Worm (Caenorhabditis elegans): ENCODE results near the gene Y105C5B.17.
"Not testable (repeated sequence)": the region's sequence is repeated elsewhere in the genome, so short reads cannot be mapped to it uniquely, and the experiment has no call there.

The Y105C5B.17 gene

ce11 chrIV:15933100-15933499, 29.8 kb upstream of the Y105C5B.17 start (continued):
- peak; percentile 16 for TF ChIP-seq nhr-80 (tag; optimal IDR thresholded peaks at IDR 0.05)
- peak; percentile 88 for TF ChIP-seq hsf-1 (GFP tag; IDR thresholded peaks at IDR 0.05)
- peak; percentile 11 for TF ChIP-seq tlf-1 (GFP tag; optimal IDR thresholded peaks at IDR 0.05)
- TF ChIP-seq Y53F4B.3 (GFP tag; IDR thresholded peaks at IDR 0.05): peak; percentile 79
- TF ChIP-seq Y56A3A.18 (GFP tag; IDR thresholded peaks at IDR 0.05): peak; percentile 87
- TF ChIP-seq ceh-100 (GFP tag; IDR thresholded peaks at IDR 0.05): peak; percentile 49; the same call in 1 of the 2 replicates
- TF ChIP-seq ekl-4 (GFP tag; IDR thresholded peaks at IDR 0.05): peak; percentile 65; the same call in 1 of the 2 replicates
- 0 out of 2 replicates have a peak, but pooled peaks have one; percentile 70 for TF ChIP-seq cebp-2 (GFP tag; IDR thresholded peaks at IDR 0.05)
- 0 out of 2 replicates have a peak, but pooled peaks have one; percentile 26 for TF ChIP-seq K11D2.4 (GFP tag; IDR thresholded peaks at IDR 0.05)
- peak; percentile 63 for TF ChIP-seq T07F8.4 (tag; optimal IDR thresholded peaks at IDR 0.05)
- peak; percentile 76 for TF ChIP-seq rpc-1 (optimal IDR thresholded peaks at IDR 0.05)
- peak; percentile 86 for TF ChIP-seq rpc-1 (tag; optimal IDR thresholded peaks at IDR 0.05)
- not testable (repeated sequence) for TF ChIP-seq cebp-1 (GFP tag; IDR thresholded peaks at IDR 0.05)
- TF ChIP-seq cebp-1 (tag; optimal IDR thresholded peaks at IDR 0.05): peak; percentile 56
- TF ChIP-seq mxl-1 (tag; optimal IDR thresholded peaks at IDR 0.05): peak; percentile 64
- TF ChIP-seq aptf-3 (GFP tag; IDR thresholded peaks at IDR 0.05): peak; percentile 46; the same call in 1 of the 2 replicates
- TF ChIP-seq D2030.7 (GFP tag; IDR thresholded peaks at IDR 0.05): peak; percentile 65; the same call in 1 of the 2 replicates
- TF ChIP-seq hmg-1.2 (GFP tag; IDR thresholded peaks at IDR 0.05): peak; percentile 72
- peak; percentile 86 for TF ChIP-seq ztf-18 (tag; optimal IDR thresholded peaks at IDR 0.05)
- peak; percentile 34 for TF ChIP-seq lin-54 (GFP tag; optimal IDR thresholded peaks at IDR 0.05)

- no peak for TF ChIP-seq snpc-4 (GFP tag; optimal IDR thresholded peaks at IDR 0.05)
- TF ChIP-seq snpc-4 (tag; optimal IDR thresholded peaks at IDR 0.05): peak in 1 of 4 experiments; percentile 44
- no peak for TF ChIP-seq gei-17 (GFP tag; optimal IDR thresholded peaks at IDR 0.05)
These were observed 29.1 kb upstream of the Y105C5B.17 start, which contains the start of gene srv-16 for ce11 chrIV:15933814-15934213. Gene srv-16, minus strand, starts transcription at chrIV:15933914.

- no peak for TF ChIP-seq snpc-4 (GFP tag; optimal IDR thresholded peaks at IDR 0.05)
- TF ChIP-seq snpc-4 (tag; optimal IDR thresholded peaks at IDR 0.05): peak in 1 of 4 experiments; percentile 81
- no peak for TF ChIP-seq egrh-3 (GFP tag; IDR thresholded peaks at IDR 0.05)
These were observed 25.8 kb upstream of the Y105C5B.17 start for ce11 chrIV:15937088-15937487.

- TF ChIP-seq zfh-2 (GFP tag; conservative IDR thresholded peaks at IDR 0.05) (peak; percentile 36; the same call in 1 of the 2 replicates), unc-62 (GFP tag; optimal IDR thresholded peaks at IDR 0.05) (no peak), snpc-4 (GFP tag; optimal IDR thresholded peaks at IDR 0.05) (no peak), snpc-4 (tag; optimal IDR thresholded peaks at IDR 0.05) (peak in 1 of 4 experiments; percentile 88), ztf-28 (GFP tag; IDR thresholded peaks at IDR 0.05) (no peak), F33H1.4 (GFP tag; IDR thresholded peaks at IDR 0.05) (no peak), hmg-20 (GFP tag; IDR thresholded peaks at IDR 0.05) (no peak), dox-1 (GFP tag; IDR thresholded peaks at IDR 0.05) (0 out of 2 replicates have a peak, but pooled peaks have one; percentile 23), ama-1 (optimal IDR thresholded peaks at IDR 0.05) (no peak), ama-1 (GFP tag; optimal IDR thresholded peaks at IDR 0.05) (no peak), attf-6 (GFP tag; IDR thresholded peaks at IDR 0.05) (peak; percentile 52; the same call in 1 of the 2 replicates), nfya-2 (GFP tag; IDR thresholded peaks at IDR 0.05) (no peak), nhr-120 (GFP tag; IDR thresholded peaks at IDR 0.05) (no peak), efl-1 (GFP tag; optimal IDR thresholded peaks at IDR 0.05) (no peak)
These were observed 24.4 kb upstream of the Y105C5B.17 start for ce11 chrIV:15938471-15938870.
